Worm (Caenorhabditis elegans) whole organism, L2 larva: ENCODE measurements around the gene ZK105.6.

Experiments used
- R02D3.7 ChIP-seq: fragments of 150-350 bp; optimal IDR thresholded peaks from 2 replicates; lab custom pipeline; 2014; ENCODE audit warnings: missing biosample characterization, missing genetic modification characterization
- nhr-6 ChIP-seq: fragments of 150-350 bp; optimal IDR thresholded peaks from 2 replicates; lab custom pipeline; 2014; ENCODE audit warnings: missing biosample characterization, missing genetic modification characterization
- ztf-1 ChIP-seq: fragments of 200-800 bp; sonication (Bioruptor generic); conservative IDR thresholded peaks from 2 replicates; pipeline ENCODE4 v1.3.6; 2022; ENCODE audit warnings: missing genetic modification characterization, missing compliant biosample characterization

DNA sequence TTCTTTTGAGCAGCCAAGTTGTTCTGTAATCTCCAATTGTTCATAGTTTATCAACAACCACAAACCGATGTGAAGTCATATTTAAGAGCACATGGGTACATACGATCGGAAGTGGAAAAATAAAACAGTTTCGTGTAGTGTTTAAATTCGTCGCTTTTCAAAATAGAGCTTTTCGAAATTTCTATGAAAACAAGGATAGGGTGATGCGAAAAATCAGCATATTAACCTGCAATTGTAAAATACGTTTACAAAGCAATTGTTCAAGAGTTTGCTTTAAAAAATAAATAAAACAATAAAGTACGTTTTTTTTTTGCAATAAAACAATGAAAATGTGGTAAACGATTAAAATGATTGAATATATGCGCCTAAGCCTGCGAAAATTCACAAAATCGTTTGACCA lies 1.9 kb downstream of the ZK105.6 start, which contains the start of gene ZK105.14:
- TF ChIP-seq R02D3.7 (no peak), nhr-6 (tag; lab: Kevin White, UChicago) (no peak), ztf-1 (GFP tag; lab: Robert Waterston, UW) (no peak)
